Fruit fly (Drosophila melanogaster): Measurements from ENCODE around the gene Elal.

dm6 chr3R:24845148-24845547 lies 20.0 kb upstream of the Elal start:
- TF ChIP-seq CTCF (optimal IDR thresholded peaks at IDR 0.05) (no peak), CG8478 (optimal IDR thresholded peaks at IDR 0.05) (no peak)
